Worm (Caenorhabditis elegans): ENCODE data around the gene rfc-2.

DNA sequence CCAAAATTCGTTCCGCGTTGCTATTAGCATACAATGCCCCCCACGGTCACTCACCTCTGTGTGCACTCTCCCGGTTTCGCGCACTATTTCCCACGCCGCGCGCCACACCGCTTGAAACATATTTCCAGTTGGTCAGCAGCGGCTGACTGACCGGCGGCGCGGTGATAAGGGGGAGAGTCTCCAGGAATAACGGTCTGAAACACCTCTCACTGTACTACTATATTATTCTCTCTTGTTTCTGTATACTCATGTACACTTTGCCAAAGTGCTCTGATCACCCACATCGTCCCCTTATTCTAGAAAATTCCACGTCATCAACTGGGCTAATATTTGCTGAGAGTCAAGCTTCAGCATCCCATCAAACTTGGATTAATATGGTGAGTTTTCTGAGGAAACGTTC lies 38.8 kb downstream of the rfc-2 start, which contains the start of gene nhr-41:
- TF ChIP-seq elt-3 (tag; optimal IDR thresholded peaks at IDR 0.05): no peak
- TF ChIP-seq ZK546.5 (tag; optimal IDR thresholded peaks at IDR 0.05): no peak
- no peak for TF ChIP-seq mdl-1 (tag; optimal IDR thresholded peaks at IDR 0.05)

All from whole organism, L3 larva.